Worm (Caenorhabditis elegans): Measurements from ENCODE around the gene unc-10.

- TF ChIP-seq ztf-29 (GFP tag; IDR thresholded peaks at IDR 0.05) (no peak), med-1 (GFP tag; optimal IDR thresholded peaks at IDR 0.05; ENCODE audit: insufficient read depth) (no peak), tab-1 (GFP tag; IDR thresholded peaks at IDR 0.05) (no peak), ztf-23 (GFP tag; IDR thresholded peaks at IDR 0.05) (no peak), flt-1 (GFP tag; IDR thresholded peaks at IDR 0.05) (no peak)
These were observed 42.2 kb upstream of the unc-10 start, which contains the start of gene T08A9.13 for ce11 chrX:7322323-7322722.
